Worm (Caenorhabditis elegans): ENCODE results near the gene sdz-12.

sdz-12 gene

ce11 chrII:3757499-3757898, 25.9 kb upstream of the sdz-12 start, which contains the start of gene srx-111:
TSS of gene srx-111 (plus strand) at chrII:3757799.
- TF ChIP-seq ztf-23 (GFP tag; IDR thresholded peaks at IDR 0.05): no peak
- no peak for TF ChIP-seq T22C8.4 (GFP tag; IDR thresholded peaks at IDR 0.05)
- no peak for TF ChIP-seq med-1 (GFP tag; optimal IDR thresholded peaks at IDR 0.05; ENCODE audit: insufficient read depth)
- TF ChIP-seq klf-2 (GFP tag; conservative IDR thresholded peaks at IDR 0.05): no peak
- TF ChIP-seq ztf-29 (GFP tag; IDR thresholded peaks at IDR 0.05): no peak
- TF ChIP-seq ref-1 (GFP tag; conservative IDR thresholded peaks at IDR 0.05): no peak
- no peak for TF ChIP-seq cog-1 (tag; optimal IDR thresholded peaks at IDR 0.05)
- no peak for TF ChIP-seq flt-1 (GFP tag; IDR thresholded peaks at IDR 0.05)
- TF ChIP-seq tab-1 (GFP tag; IDR thresholded peaks at IDR 0.05): no peak

ce11 chrII:3753598-3753997, 22.0 kb upstream of the sdz-12 start, which contains the start of gene rcd-1:
TSS of gene rcd-1 (plus strand) at chrII:3753898.
- TF ChIP-seq tab-1 (GFP tag; IDR thresholded peaks at IDR 0.05) (no peak), ztf-29 (GFP tag; IDR thresholded peaks at IDR 0.05) (no peak), flt-1 (GFP tag; IDR thresholded peaks at IDR 0.05) (no peak), klf-2 (GFP tag; conservative IDR thresholded peaks at IDR 0.05) (no peak), ref-1 (GFP tag; conservative IDR thresholded peaks at IDR 0.05) (no peak), T22C8.4 (GFP tag; IDR thresholded peaks at IDR 0.05) (no peak), med-1 (GFP tag; optimal IDR thresholded peaks at IDR 0.05; ENCODE audit: insufficient read depth) (no peak), cog-1 (tag; optimal IDR thresholded peaks at IDR 0.05) (no peak), ztf-23 (GFP tag; IDR thresholded peaks at IDR 0.05) (no peak)

ce11 chrII:3752184-3752583, 20.6 kb upstream of the sdz-12 start, which contains the start of gene sdz-11:
TSS of gene sdz-11 (minus strand) at chrII:3752284.
- TF ChIP-seq ztf-23 (GFP tag; IDR thresholded peaks at IDR 0.05): no peak
- no peak for TF ChIP-seq ztf-29 (GFP tag; IDR thresholded peaks at IDR 0.05)
- TF ChIP-seq tab-1 (GFP tag; IDR thresholded peaks at IDR 0.05): no peak
- no peak for TF ChIP-seq T22C8.4 (GFP tag; IDR thresholded peaks at IDR 0.05)
- TF ChIP-seq cog-1 (tag; optimal IDR thresholded peaks at IDR 0.05): no peak
- no peak for TF ChIP-seq ref-1 (GFP tag; conservative IDR thresholded peaks at IDR 0.05)
- TF ChIP-seq med-1 (GFP tag; optimal IDR thresholded peaks at IDR 0.05; ENCODE audit: insufficient read depth): no peak
- TF ChIP-seq flt-1 (GFP tag; IDR thresholded peaks at IDR 0.05): no peak

- no peak for TF ChIP-seq ztf-23 (GFP tag; IDR thresholded peaks at IDR 0.05)
- TF ChIP-seq flt-1 (GFP tag; IDR thresholded peaks at IDR 0.05): no peak
- no peak for TF ChIP-seq med-1 (GFP tag; optimal IDR thresholded peaks at IDR 0.05; ENCODE audit: insufficient read depth)
- no peak for TF ChIP-seq klf-2 (GFP tag; conservative IDR thresholded peaks at IDR 0.05)
- TF ChIP-seq T22C8.4 (GFP tag; IDR thresholded peaks at IDR 0.05): no peak
- TF ChIP-seq tab-1 (GFP tag; IDR thresholded peaks at IDR 0.05): no peak
- no peak for TF ChIP-seq ztf-29 (GFP tag; IDR thresholded peaks at IDR 0.05)
- no peak for TF ChIP-seq ref-1 (GFP tag; conservative IDR thresholded peaks at IDR 0.05)
- no peak for TF ChIP-seq cog-1 (tag; optimal IDR thresholded peaks at IDR 0.05)
Measured at ce11 chrII:3750685-3751084, 19.1 kb upstream of the sdz-12 start, which contains the start of gene fbxb-91. TSS of gene fbxb-91 (minus strand) at chrII:3750785.

ce11 chrII:3748719-3749118, 17.1 kb upstream of the sdz-12 start, which contains the start of gene fbxb-90:
TSS of gene fbxb-90 (minus strand) at chrII:3748819.
- TF ChIP-seq ztf-23 (GFP tag; IDR thresholded peaks at IDR 0.05) (no peak), ztf-29 (GFP tag; IDR thresholded peaks at IDR 0.05) (no peak), klf-2 (GFP tag; conservative IDR thresholded peaks at IDR 0.05) (no peak), med-1 (GFP tag; optimal IDR thresholded peaks at IDR 0.05; ENCODE audit: insufficient read depth) (no peak), flt-1 (GFP tag; IDR thresholded peaks at IDR 0.05) (no peak), ref-1 (GFP tag; conservative IDR thresholded peaks at IDR 0.05) (no peak), T22C8.4 (GFP tag; IDR thresholded peaks at IDR 0.05) (no peak), cog-1 (tag; optimal IDR thresholded peaks at IDR 0.05) (no peak), tab-1 (GFP tag; IDR thresholded peaks at IDR 0.05) (no peak)

ce11 chrII:3747405-3747804, 15.8 kb upstream of the sdz-12 start, which contains the start of gene fbxb-92:
TSS of gene fbxb-92 (minus strand) at chrII:3747505.
- no peak for TF ChIP-seq tab-1 (GFP tag; IDR thresholded peaks at IDR 0.05)
- no peak for TF ChIP-seq ref-1 (GFP tag; conservative IDR thresholded peaks at IDR 0.05)
- TF ChIP-seq T22C8.4 (GFP tag; IDR thresholded peaks at IDR 0.05): no peak

- TF ChIP-seq ztf-29 (GFP tag; IDR thresholded peaks at IDR 0.05): no peak
- no peak for TF ChIP-seq med-1 (GFP tag; optimal IDR thresholded peaks at IDR 0.05; ENCODE audit: insufficient read depth)
- no peak for TF ChIP-seq ztf-23 (GFP tag; IDR thresholded peaks at IDR 0.05)
- no peak for TF ChIP-seq cog-1 (tag; optimal IDR thresholded peaks at IDR 0.05)
- no peak for TF ChIP-seq flt-1 (GFP tag; IDR thresholded peaks at IDR 0.05)
- no peak for TF ChIP-seq T22C8.4 (GFP tag; IDR thresholded peaks at IDR 0.05)
- TF ChIP-seq ref-1 (GFP tag; conservative IDR thresholded peaks at IDR 0.05): no peak
- TF ChIP-seq tab-1 (GFP tag; IDR thresholded peaks at IDR 0.05): no peak
- TF ChIP-seq klf-2 (GFP tag; conservative IDR thresholded peaks at IDR 0.05): no peak
Measured at ce11 chrII:3743684-3744200, 12.1 kb upstream of the sdz-12 start, which contains the start of gene nta-1. TSS of gene nta-1 (minus strand) at chrII:3743814.

ce11 chrII:3741584-3741983, 10.0 kb upstream of the sdz-12 start, which contains the start of gene F12E12.1:
TSS of gene F12E12.1 (plus strand) at chrII:3741884.
- TF ChIP-seq med-1 (GFP tag; optimal IDR thresholded peaks at IDR 0.05; ENCODE audit: insufficient read depth): no peak
- no peak for TF ChIP-seq ztf-29 (GFP tag; IDR thresholded peaks at IDR 0.05)
- no peak for TF ChIP-seq klf-2 (GFP tag; conservative IDR thresholded peaks at IDR 0.05)
- no peak for TF ChIP-seq T22C8.4 (GFP tag; IDR thresholded peaks at IDR 0.05)
- no peak for TF ChIP-seq flt-1 (GFP tag; IDR thresholded peaks at IDR 0.05)
- no peak for TF ChIP-seq tab-1 (GFP tag; IDR thresholded peaks at IDR 0.05)
- no peak for TF ChIP-seq ztf-23 (GFP tag; IDR thresholded peaks at IDR 0.05)
- no peak for TF ChIP-seq cog-1 (tag; optimal IDR thresholded peaks at IDR 0.05)
- no peak for TF ChIP-seq ref-1 (GFP tag; conservative IDR thresholded peaks at IDR 0.05)

ce11 chrII:3739647-3740046, 8.0 kb upstream of the sdz-12 start, which contains the start of gene F12E12.2:
TSS of gene F12E12.2 (plus strand) at chrII:3739947.
- TF ChIP-seq ref-1 (GFP tag; conservative IDR thresholded peaks at IDR 0.05) (no peak), klf-2 (GFP tag; conservative IDR thresholded peaks at IDR 0.05) (no peak), ztf-23 (GFP tag; IDR thresholded peaks at IDR 0.05) (no peak), ztf-29 (GFP tag; IDR thresholded peaks at IDR 0.05) (no peak), T22C8.4 (GFP tag; IDR thresholded peaks at IDR 0.05) (no peak), med-1 (GFP tag; optimal IDR thresholded peaks at IDR 0.05; ENCODE audit: insufficient read depth) (no peak)
